Fruit fly (Drosophila melanogaster) whole organism, prepupa: ENCODE data around the gene Esp.

Experiments
- Blimp-1 ChIP-seq: fragments of 200-800 bp; sonication (Bioruptor generic); optimal IDR thresholded peaks from 3 replicates; lab custom pipeline; 2017; ENCODE audit warnings: missing biosample characterization, missing genetic modification characterization, mild to moderate bottlenecking, moderate library complexity, missing genetic modification reagents
- CG11294 ChIP-seq: fragments of 200-800 bp; sonication (Bioruptor generic); IDR thresholded peaks from 2 replicates; pipeline ENCODE4 v1.3.6; 2022; ENCODE audit warnings: missing biosample characterization, missing genetic modification characterization
- CG15336 ChIP-seq: fragments of 200-800 bp; sonication (Bioruptor generic); IDR thresholded peaks from 2 replicates; pipeline ENCODE4 v1.3.6; 2022; ENCODE audit warnings: missing biosample characterization, missing genetic modification characterization
- CG3032 ChIP-seq: fragments of 200-800 bp; optimal IDR thresholded peaks from 2 replicates; lab custom pipeline; 2019; ENCODE audit warnings: missing biosample characterization, mild to moderate bottlenecking, missing genetic modification characterization, moderate library complexity
- CG31627 ChIP-seq: fragments of 200-800 bp; sonication (Bioruptor generic); optimal IDR thresholded peaks from 3 replicates; lab custom pipeline; 2016; ENCODE audit warnings: missing biosample characterization, missing genetic modification characterization
- CG32006 ChIP-seq: fragments of 200-800 bp; sonication (Bioruptor generic); optimal IDR thresholded peaks from 3 replicates; lab custom pipeline; 2017; ENCODE audit warnings: missing biosample characterization, mild to moderate bottlenecking, missing genetic modification characterization
- CG34406 ChIP-seq: fragments of 200-800 bp; sonication (Bioruptor generic); optimal IDR thresholded peaks from 3 replicates; lab custom pipeline; 2016; ENCODE audit warnings: missing biosample characterization, missing genetic modification characterization
- CG3919 ChIP-seq: fragments of 200-800 bp; sonication (Bioruptor generic); optimal IDR thresholded peaks from 3 replicates; lab custom pipeline; 2016; ENCODE audit warnings: missing biosample characterization, missing genetic modification characterization
- CG4318 ChIP-seq: fragments of 200-800 bp; sonication (Bioruptor generic); optimal IDR thresholded peaks from 3 replicates; lab custom pipeline; 2017; ENCODE audit warnings: missing biosample characterization, mild to moderate bottlenecking, missing genetic modification characterization
- CG6163 ChIP-seq: fragments of 200-800 bp; sonication (Bioruptor generic); IDR thresholded peaks from 3 replicates; pipeline ENCODE4 v1.3.6; 2022; ENCODE audit warnings: missing biosample characterization, missing genetic modification characterization
- CG6276 ChIP-seq: fragments of 200-800 bp; sonication (Bioruptor generic); optimal IDR thresholded peaks from 2 replicates; lab custom pipeline; 2017; ENCODE audit warnings: missing biosample characterization, mild to moderate bottlenecking, missing genetic modification characterization
- CG6792 ChIP-seq: fragments of 200-800 bp; sonication (Bioruptor generic); optimal IDR thresholded peaks from 3 replicates; lab custom pipeline; 2016; ENCODE audit warnings: missing biosample characterization, missing genetic modification characterization
- CG6808 ChIP-seq: fragments of 200-800 bp; sonication (Bioruptor generic); optimal IDR thresholded peaks from 3 replicates; lab custom pipeline; 2017; ENCODE audit warnings: missing biosample characterization, missing genetic modification characterization, mild to moderate bottlenecking, moderate library complexity, missing genetic modification reagents
- CG6854 ChIP-seq: fragments of 200-800 bp; sonication (Bioruptor generic); optimal IDR thresholded peaks from 2 replicates; lab custom pipeline; 2017; ENCODE audit warnings: missing biosample characterization, mild to moderate bottlenecking, missing genetic modification characterization
- CG7368 ChIP-seq: fragments of 200-800 bp; sonication (Bioruptor generic); optimal IDR thresholded peaks from 3 replicates; lab custom pipeline; 2016; ENCODE audit warnings: missing biosample characterization, missing genetic modification characterization
- CG8119 ChIP-seq: fragments of 200-800 bp; sonication (Bioruptor generic); IDR thresholded peaks from 3 replicates; pipeline ENCODE4 v1.3.6; 2022; ENCODE audit warnings: missing biosample characterization, missing genetic modification characterization
- CG8319 ChIP-seq: fragments of 200-800 bp; sonication (Bioruptor generic); optimal IDR thresholded peaks from 3 replicates; lab custom pipeline; 2016; ENCODE audit warnings: missing biosample characterization, missing genetic modification characterization
- CG8632 ChIP-seq: fragments of 200-800 bp; sonication (Bioruptor generic); optimal IDR thresholded peaks from 3 replicates; lab custom pipeline; 2016; ENCODE audit warnings: missing biosample characterization, missing genetic modification characterization
- CG9139 ChIP-seq: fragments of 200-800 bp; sonication (Bioruptor generic); optimal IDR thresholded peaks from 3 replicates; lab custom pipeline; 2017; ENCODE audit warnings: missing biosample characterization, mild to moderate bottlenecking, missing genetic modification characterization
- Eip75B ChIP-seq: fragments of 200-800 bp; sonication (Bioruptor generic); optimal IDR thresholded peaks from 3 replicates; lab custom pipeline; 2016; ENCODE audit warnings: missing biosample characterization, missing genetic modification characterization
- Eip78C ChIP-seq: fragments of 200-800 bp; sonication (Bioruptor generic); peaks from one replicate; lab custom pipeline; 2016; ENCODE audit warnings: missing biosample characterization, missing genetic modification characterization
- Eip93F ChIP-seq: fragments of 200-800 bp; sonication (Bioruptor generic); optimal IDR thresholded peaks from 2 replicates; lab custom pipeline; 2016; ENCODE audit warnings: missing biosample characterization, mild to moderate bottlenecking, missing genetic modification characterization
- Ets21C ChIP-seq: fragments of 200-800 bp; sonication (Bioruptor generic); optimal IDR thresholded peaks from 3 replicates; lab custom pipeline; 2016; ENCODE audit warnings: missing biosample characterization, missing genetic modification characterization
- Ets96B ChIP-seq: fragments of 200-800 bp; optimal IDR thresholded peaks from 2 replicates; lab custom pipeline; 2019; ENCODE audit warnings: missing biosample characterization, mild to moderate bottlenecking, missing genetic modification characterization, moderate library complexity
- Hr38 ChIP-seq: sonication (Bioruptor generic); optimal IDR thresholded peaks from 2 replicates; lab custom pipeline; 2016; ENCODE audit warnings: missing biosample characterization, missing genetic modification characterization
- Hr39 ChIP-seq: fragments of 200-800 bp; sonication (Bioruptor generic); optimal IDR thresholded peaks from 2 replicates; lab custom pipeline; 2016; ENCODE audit warnings: missing biosample characterization, missing genetic modification characterization
- Hr4 ChIP-seq: fragments of 200-800 bp; sonication (Bioruptor generic); optimal IDR thresholded peaks from 3 replicates; lab custom pipeline; 2016; ENCODE audit warnings: missing biosample characterization, missing genetic modification characterization
- Lpt ChIP-seq: fragments of 200-800 bp; sonication (Bioruptor generic); optimal IDR thresholded peaks from 3 replicates; lab custom pipeline; 2016; ENCODE audit warnings: missing biosample characterization, missing genetic modification characterization
- Met ChIP-seq: fragments of 200-800 bp; sonication (Bioruptor generic); optimal IDR thresholded peaks from 3 replicates; lab custom pipeline; 2016; ENCODE audit warnings: missing biosample characterization, missing genetic modification characterization
- OdsH ChIP-seq: fragments of 200-800 bp; sonication (Bioruptor generic); optimal IDR thresholded peaks from 3 replicates; lab custom pipeline; 2016; ENCODE audit warnings: missing biosample characterization, missing genetic modification characterization
- Smox ChIP-seq: fragments of 200-800 bp; sonication (Bioruptor generic); optimal IDR thresholded peaks from 3 replicates; lab custom pipeline; 2016; ENCODE audit warnings: missing biosample characterization, missing genetic modification characterization
- Sox102F ChIP-seq: fragments of 200-800 bp; sonication (Bioruptor generic); optimal IDR thresholded peaks from 2 replicates; lab custom pipeline; 2016; ENCODE audit warnings: missing biosample characterization, mild to moderate bottlenecking, missing genetic modification characterization
- achi ChIP-seq: fragments of 200-800 bp; sonication (Bioruptor generic); optimal IDR thresholded peaks from 3 replicates; lab custom pipeline; 2016; ENCODE audit warnings: missing biosample characterization, missing genetic modification characterization
- dac ChIP-seq: fragments of 200-800 bp; sonication (Bioruptor generic); optimal IDR thresholded peaks from 2 replicates; lab custom pipeline; 2017; ENCODE audit warnings: missing biosample characterization, mild to moderate bottlenecking, missing genetic modification characterization
- dsx ChIP-seq: fragments of 200-800 bp; optimal IDR thresholded peaks from 3 replicates; lab custom pipeline; 2019; ENCODE audit warnings: missing biosample characterization, mild to moderate bottlenecking, missing genetic modification characterization, moderate library complexity; ENCODE audit not compliant: poor library complexity, severe bottlenecking
- eg ChIP-seq: fragments of 200-800 bp; sonication (Bioruptor generic); IDR thresholded peaks from 3 replicates; pipeline ENCODE4 v1.3.6; 2022; ENCODE audit warnings: missing biosample characterization, missing genetic modification characterization
- fd59A ChIP-seq: fragments of 200-800 bp; sonication (Bioruptor generic); optimal IDR thresholded peaks from 2 replicates; lab custom pipeline; 2017; ENCODE audit warnings: missing biosample characterization, mild to moderate bottlenecking, missing genetic modification characterization, missing genetic modification reagents
- fd85E ChIP-seq: fragments of 200-800 bp; sonication (Bioruptor generic); optimal IDR thresholded peaks from 3 replicates; lab custom pipeline; 2016; ENCODE audit warnings: missing biosample characterization, missing genetic modification characterization
- lz ChIP-seq: fragments of 200-800 bp; sonication (Bioruptor generic); optimal IDR thresholded peaks from 3 replicates; lab custom pipeline; 2016; ENCODE audit warnings: missing biosample characterization, missing genetic modification characterization
- net ChIP-seq: fragments of 200-800 bp; sonication (Bioruptor generic); optimal IDR thresholded peaks from 3 replicates; lab custom pipeline; 2016; ENCODE audit warnings: missing biosample characterization, missing genetic modification characterization
- pdm3 ChIP-seq: fragments of 200-800 bp; sonication (Bioruptor generic); optimal IDR thresholded peaks from 3 replicates; lab custom pipeline; 2016; ENCODE audit warnings: missing biosample characterization, missing genetic modification characterization
- salr ChIP-seq, 2 experiments: fragments of 200-800 bp; sonication (Bioruptor generic); optimal IDR thresholded peaks; 3 replicates each; lab custom pipeline; 2016 to 2018; ENCODE audit warnings: missing biosample characterization in 2 of 2, missing genetic modification characterization in 2 of 2, mild to moderate bottlenecking in 1 of 2
- spab ChIP-seq: fragments of 200-800 bp; sonication (Bioruptor generic); optimal IDR thresholded peaks from 2 replicates; lab custom pipeline; 2017; ENCODE audit warnings: missing biosample characterization, mild to moderate bottlenecking, missing genetic modification characterization, missing genetic modification reagents
- svp ChIP-seq: fragments of 200-800 bp; sonication (Bioruptor generic); peaks from one replicate; lab custom pipeline; 2016; ENCODE audit warnings: missing biosample characterization, missing genetic modification characterization
- topi ChIP-seq: fragments of 200-800 bp; sonication (Bioruptor generic); optimal IDR thresholded peaks from 3 replicates; lab custom pipeline; 2016; ENCODE audit warnings: missing biosample characterization, missing genetic modification characterization
- vri ChIP-seq: fragments of 200-800 bp; sonication (Bioruptor generic); optimal IDR thresholded peaks from 3 replicates; lab custom pipeline; 2016; ENCODE audit warnings: missing biosample characterization, mild to moderate bottlenecking, missing genetic modification characterization

Esp gene

dm6 chr3R:24890919-24891318, 49.2 kb downstream of the Esp start:
- TF ChIP-seq OdsH (GFP tag; lab: Kevin White, UChicago) (peak; percentile 35), CG6163 (GFP tag; lab: Robert Waterston, UW) (0 out of 3 replicates have a peak, but pooled peaks have one; percentile 16), pdm3 (GFP tag; lab: Kevin White, UChicago) (peak; percentile 38), lz (GFP tag; lab: Kevin White, UChicago) (peak; percentile 5), spab (GFP tag; lab: Kevin White, UChicago) (no peak), CG4318 (GFP tag; lab: Kevin White, UChicago) (peak; percentile 47), eg (GFP tag; lab: Robert Waterston, UW) (peak; percentile 29; the same call in 1 of the 3 replicates), CG32006 (peak; percentile 71), achi (GFP tag; lab: Kevin White, UChicago) (peak; percentile 5), Hr4 (GFP tag; lab: Kevin White, UChicago) (peak; percentile 59), CG6792 (GFP tag; lab: Kevin White, UChicago) (peak; percentile 14), svp (GFP tag; lab: Kevin White, UChicago) (peak; percentile 37), CG7368 (GFP tag; lab: Kevin White, UChicago) (no peak), CG9139 (GFP tag; lab: Kevin White, UChicago) (no peak), Hr39 (peak; percentile 6), CG8119 (GFP tag; lab: Robert Waterston, UW) (peak; percentile 55; the same call in 2 of the 3 replicates), dac (peak; percentile 37), Blimp-1 (GFP tag; lab: Kevin White, UChicago) (no peak), CG15336 (GFP tag; lab: Robert Waterston, UW) (peak; percentile 67), Eip78C (GFP tag; lab: Kevin White, UChicago) (peak; percentile 69), CG6276 (GFP tag; lab: Kevin White, UChicago) (peak; percentile 38)

dm6 chr3R:24893320-24893955, 51.7 kb downstream of the Esp start:
- TF ChIP-seq CG34406 (GFP tag; lab: Kevin White, UChicago) (peak; percentile 82), Hr38 (GFP tag; lab: Kevin White, UChicago) (no peak), salr (GFP tag; optimal IDR thresholded peaks at IDR 0.05; lab: Kevin White, UChicago) (peak; percentile 7 to 86), Eip93F (GFP tag; lab: Kevin White, UChicago) (no peak), CG6808 (GFP tag; lab: Kevin White, UChicago) (peak; percentile 91), CG11294 (peak; percentile 70; the same call in 1 of the 2 replicates), topi (GFP tag; lab: Kevin White, UChicago) (peak; percentile 72), CG7368 (GFP tag; lab: Kevin White, UChicago) (peak; percentile 78), Blimp-1 (GFP tag; lab: Kevin White, UChicago) (peak; percentile 69), CG6854 (GFP tag; lab: Kevin White, UChicago) (peak; percentile 76), Hr39 (peak; percentile 22), Eip78C (GFP tag; lab: Kevin White, UChicago) (peak; percentile 95), svp (GFP tag; lab: Kevin White, UChicago) (peak; percentile 87), Lpt (GFP tag; lab: Kevin White, UChicago) (peak; percentile 94), CG6276 (GFP tag; lab: Kevin White, UChicago) (peak; percentile 92), CG6163 (GFP tag; lab: Robert Waterston, UW) (peak; percentile 81; the same call in 2 of the 3 replicates), Met (peak; percentile 83), CG4318 (GFP tag; lab: Kevin White, UChicago) (peak; percentile 74), CG8319 (peak; percentile 52), CG8119 (GFP tag; lab: Robert Waterston, UW) (peak; percentile 95), achi (GFP tag; lab: Kevin White, UChicago) (peak; percentile 90), Ets96B (tag; lab: Kevin White, UChicago) (peak; percentile 93), CG31627 (peak; percentile 33), net (peak; percentile 88), Smox (GFP tag; lab: Kevin White, UChicago) (peak; percentile 77), OdsH (GFP tag; lab: Kevin White, UChicago) (peak; percentile 86), fd85E (GFP tag; lab: Kevin White, UChicago) (peak; percentile 27), spab (GFP tag; lab: Kevin White, UChicago) (peak; percentile 91), CG3032 (tag; lab: Kevin White, UChicago) (peak; percentile 96), Sox102F (GFP tag; lab: Kevin White, UChicago) (peak; percentile 63), vri (GFP tag; lab: Kevin White, UChicago) (peak; percentile 42), fd59A (GFP tag; lab: Kevin White, UChicago) (peak; percentile 85), CG32006 (peak; percentile 90), Eip75B (GFP tag; lab: Kevin White, UChicago) (peak; percentile 53), CG15336 (GFP tag; lab: Robert Waterston, UW) (peak; percentile 94), CG8632 (peak; percentile 79), dsx (GFP tag; lab: Kevin White, UChicago) (peak; percentile 91), lz (GFP tag; lab: Kevin White, UChicago) (peak; percentile 55), CG3919 (peak; percentile 86), Ets21C (GFP tag; lab: Kevin White, UChicago) (peak; percentile 19), CG9139 (GFP tag; lab: Kevin White, UChicago) (peak; percentile 74)
